Worm (Caenorhabditis elegans): Measurements from ENCODE around the gene srj-57.

srj-57 gene

ce11 chrV:2881016-2881415 lies 25.6 kb upstream of the srj-57 start, which contains the start of gene ifc-1:
Gene ifc-1, plus strand, starts transcription at chrV:2881393.
- TF ChIP-seq nhr-25 (tag; optimal IDR thresholded peaks at IDR 0.05; ENCODE audit: borderline replicate concordance, insufficient read depth), result no peak
- TF ChIP-seq ceh-28 (tag; optimal IDR thresholded peaks at IDR 0.05), result no peak
- TF ChIP-seq nhr-77 (tag; optimal IDR thresholded peaks at IDR 0.05), result no peak
- TF ChIP-seq F37D6.2 (tag; optimal IDR thresholded peaks at IDR 0.05), result no peak
- TF ChIP-seq dmd-9 (GFP tag; IDR thresholded peaks at IDR 0.05), result no peak
- TF ChIP-seq dmd-6 (GFP tag; IDR thresholded peaks at IDR 0.05), result peak; percentile 46
- no peak for TF ChIP-seq daf-16 (GFP tag; optimal IDR thresholded peaks at IDR 0.05)
- TF ChIP-seq daf-16 (tag; optimal IDR thresholded peaks at IDR 0.05), result peak; percentile 76
- TF ChIP-seq nhr-28 (tag; optimal IDR thresholded peaks at IDR 0.05), result peak; percentile 52
- peak; percentile 13 for TF ChIP-seq hlh-11 (tag; optimal IDR thresholded peaks at IDR 0.05)
- TF ChIP-seq nhr-42 (GFP tag; IDR thresholded peaks at IDR 0.05), result no peak
- TF ChIP-seq dmd-8 (GFP tag; IDR thresholded peaks at IDR 0.05), result no peak
- TF ChIP-seq ctbp-1 (GFP tag; IDR thresholded peaks at IDR 0.05), result no peak
- TF ChIP-seq nhr-111 (GFP tag; optimal IDR thresholded peaks at IDR 0.05), result no peak
- peak; percentile 33 for TF ChIP-seq dve-1 (tag; optimal IDR thresholded peaks at IDR 0.05; ENCODE audit: insufficient read depth)

DNA sequence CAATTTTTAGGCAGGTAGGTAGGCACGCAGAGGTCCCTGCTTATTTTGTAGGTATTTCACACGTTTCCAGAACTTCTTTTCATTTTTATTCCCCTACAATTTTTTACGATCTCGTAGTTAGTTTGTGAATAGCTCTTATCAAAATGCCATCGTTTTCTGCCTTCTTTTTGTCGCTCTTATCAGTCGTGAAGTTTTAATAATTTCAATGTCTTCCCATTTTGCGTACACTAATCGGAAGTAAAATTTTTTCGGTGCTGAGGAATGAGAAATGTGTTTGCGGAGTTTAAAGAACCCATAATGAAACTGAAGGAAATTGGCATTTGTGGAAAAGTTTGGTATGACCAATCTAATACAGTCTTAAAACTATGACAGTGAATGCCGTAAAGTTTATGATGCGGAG lies 25.0 kb upstream of the srj-57 start:
- peak; percentile 47 for TF ChIP-seq dve-1 (tag; optimal IDR thresholded peaks at IDR 0.05; ENCODE audit: insufficient read depth)
- peak; percentile 74 for TF ChIP-seq pqm-1 (tag; optimal IDR thresholded peaks at IDR 0.05)
- no peak for TF ChIP-seq daf-16 (GFP tag; optimal IDR thresholded peaks at IDR 0.05)
- peak; percentile 31 for TF ChIP-seq daf-16 (tag; optimal IDR thresholded peaks at IDR 0.05)
- TF ChIP-seq lin-15B (tag; optimal IDR thresholded peaks at IDR 0.05), result no peak
- no peak for TF ChIP-seq cey-2 (tag; optimal IDR thresholded peaks at IDR 0.05; ENCODE audit: borderline replicate concordance, insufficient read depth)
- TF ChIP-seq unc-62 (GFP tag; optimal IDR thresholded peaks at IDR 0.05 in 1 of 2), result peak in 1 of 2 experiments; percentile 70
- no peak for TF ChIP-seq unc-62 (tag; optimal IDR thresholded peaks at IDR 0.05)
- no peak for TF ChIP-seq mxl-3 (GFP tag; optimal IDR thresholded peaks at IDR 0.05)
- TF ChIP-seq dmd-6 (GFP tag; IDR thresholded peaks at IDR 0.05), result peak; percentile 66
- peak; percentile 75 for TF ChIP-seq php-3 (GFP tag; IDR thresholded peaks at IDR 0.05)
- peak; percentile 17 for TF ChIP-seq nhr-77 (tag; optimal IDR thresholded peaks at IDR 0.05)
- peak; percentile 86 for TF ChIP-seq nhr-28 (tag; optimal IDR thresholded peaks at IDR 0.05)

ce11 chrV:2879801-2880200 lies 24.4 kb upstream of the srj-57 start, which contains the start of gene str-39:
Gene str-39, minus strand, starts transcription at chrV:2879901.
- TF ChIP-seq aha-1 (tag) (peak; percentile 63), Y105C5A.15 (GFP tag; IDR thresholded peaks at IDR 0.05) (no peak), tag-97 (GFP tag; IDR thresholded peaks at IDR 0.05) (no peak), zip-11 (GFP tag; IDR thresholded peaks at IDR 0.05) (no peak), unc-39 (tag; optimal IDR thresholded peaks at IDR 0.05) (no peak), F10B5.3 (tag; optimal IDR thresholded peaks at IDR 0.05) (no peak), ZK546.5 (tag; optimal IDR thresholded peaks at IDR 0.05) (no peak), dmd-8 (GFP tag; IDR thresholded peaks at IDR 0.05) (0 out of 2 replicates have a peak, but pooled peaks have one; percentile 47)

ce11 chrV:2877509-2877908 lies 22.1 kb upstream of the srj-57 start, which contains the start of gene F37B4.10:
Gene F37B4.10, minus strand, starts transcription at chrV:2877609.
- no peak for TF ChIP-seq skn-1 (tag; optimal IDR thresholded peaks at IDR 0.05)
- TF ChIP-seq ZK546.5 (tag; optimal IDR thresholded peaks at IDR 0.05), result no peak
- no peak for TF ChIP-seq nhr-237 (tag; optimal IDR thresholded peaks at IDR 0.05)
- no peak for TF ChIP-seq T20F7.1 (GFP tag; optimal IDR thresholded peaks at IDR 0.05)
- TF ChIP-seq aly-2 (tag; optimal IDR thresholded peaks at IDR 0.05), result no peak
- no peak for TF ChIP-seq ceh-82 (tag; optimal IDR thresholded peaks at IDR 0.05)
- TF ChIP-seq vab-7 (GFP tag; IDR thresholded peaks at IDR 0.05), result no peak
- TF ChIP-seq spr-3 (GFP tag; optimal IDR thresholded peaks at IDR 0.05), result no peak
- TF ChIP-seq unc-130 (GFP tag; optimal IDR thresholded peaks at IDR 0.05), result no peak
- TF ChIP-seq unc-39 (tag; optimal IDR thresholded peaks at IDR 0.05), result no peak
- no peak for TF ChIP-seq nhr-6 (tag; optimal IDR thresholded peaks at IDR 0.05)
- TF ChIP-seq ceh-44 (GFP tag; IDR thresholded peaks at IDR 0.05), result no peak
- no peak for TF ChIP-seq zfp-2 (tag; optimal IDR thresholded peaks at IDR 0.05)
- peak; percentile 12 for TF ChIP-seq nhr-28 (tag; optimal IDR thresholded peaks at IDR 0.05)
- TF ChIP-seq nhr-76 (tag; optimal IDR thresholded peaks at IDR 0.05), result no peak
- TF ChIP-seq R02D3.7 (tag; optimal IDR thresholded peaks at IDR 0.05), result no peak
- no peak for TF ChIP-seq zip-2 (tag; optimal IDR thresholded peaks at IDR 0.05)
- TF ChIP-seq F26F4.8 (GFP tag; conservative IDR thresholded peaks at IDR 0.05), result no peak
- no peak for TF ChIP-seq saeg-2 (GFP tag; IDR thresholded peaks at IDR 0.05)
- peak in 1 of 2 experiments; percentile 82 for TF ChIP-seq unc-62 (GFP tag; optimal IDR thresholded peaks at IDR 0.05 in 1 of 2)
- TF ChIP-seq unc-62 (tag; optimal IDR thresholded peaks at IDR 0.05), result no peak
- TF ChIP-seq lsy-2 (tag; optimal IDR thresholded peaks at IDR 0.05), result no peak
- no peak for TF ChIP-seq daf-16 (GFP tag; optimal IDR thresholded peaks at IDR 0.05)
- TF ChIP-seq daf-16 (tag; optimal IDR thresholded peaks at IDR 0.05), result peak; percentile 16

Measured in whole organism, L4 larva.